Fruit fly (Drosophila melanogaster): ENCODE results near the gene CG1677.

Gene CG1677

DNA sequence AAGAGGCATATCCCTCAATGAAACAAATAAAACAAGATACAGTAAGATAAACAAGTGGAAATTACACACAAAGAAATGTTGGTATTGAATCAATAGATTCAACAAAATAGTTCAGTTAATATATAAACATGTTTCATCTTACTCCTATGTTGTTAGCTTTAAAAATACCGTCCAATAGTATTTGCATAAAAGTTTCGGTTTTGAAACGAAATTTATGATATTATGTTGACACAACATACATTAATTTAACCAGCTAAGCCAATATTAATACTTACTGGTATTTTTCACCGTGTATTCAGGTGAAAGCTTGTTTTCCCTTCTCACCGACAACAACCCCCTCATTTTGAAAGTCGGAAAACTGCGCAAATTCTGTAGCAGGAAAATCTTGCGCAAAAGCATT is 67.1 kb downstream of the CG1677 start (continued):
- TF ChIP-seq CG14667 (GFP tag; IDR thresholded peaks at IDR 0.05) (no peak), luna (GFP tag; optimal IDR thresholded peaks at IDR 0.05) (peak; percentile 26), CrebB (tag; optimal IDR thresholded peaks at IDR 0.05) (peak; percentile 31), sd (tag; optimal IDR thresholded peaks at IDR 0.05) (no peak), D (optimal IDR thresholded peaks at IDR 0.05) (no peak), D (GFP tag; optimal IDR thresholded peaks at IDR 0.05) (peak; percentile 58), hb (GFP tag; IDR thresholded peaks at IDR 0.05; ENCODE audit: partially characterized antibody) (no peak), CG14050 (GFP tag; IDR thresholded peaks at IDR 0.05) (no peak), Bteb2 (GFP tag; optimal IDR thresholded peaks at IDR 0.05) (peak; percentile 44), so (GFP tag; IDR thresholded peaks at IDR 0.05) (peak; percentile 69; the same call in 2 of the 3 replicates), dmrt11E (tag; optimal IDR thresholded peaks at IDR 0.05) (peak; percentile 31), eyg (GFP tag; optimal IDR thresholded peaks at IDR 0.05) (peak; percentile 42), lab (GFP tag; optimal IDR thresholded peaks at IDR 0.05) (peak; percentile 86), croc (GFP tag; conservative IDR thresholded peaks at IDR 0.05) (0 out of 3 replicates have a peak, but pooled peaks have one; percentile 27), pho (GFP tag; optimal IDR thresholded peaks at IDR 0.05) (peak; percentile 57), phol (tag; optimal IDR thresholded peaks at IDR 0.05) (peak; percentile 64), Spps (tag; optimal IDR thresholded peaks at IDR 0.05) (peak; percentile 35), repo (GFP tag; optimal IDR thresholded peaks at IDR 0.05) (peak; percentile 21), Fer3 (tag; optimal IDR thresholded peaks at IDR 0.05) (peak; percentile 77), her (GFP tag; optimal IDR thresholded peaks at IDR 0.05) (peak; percentile 29), CG14710 (tag; optimal IDR thresholded peaks at IDR 0.05) (peak; percentile 60), CoRest (tag; optimal IDR thresholded peaks at IDR 0.05) (peak; percentile 70), Ptx1 (GFP tag; IDR thresholded peaks at IDR 0.05) (peak; percentile 48), CG10543 (GFP tag; optimal IDR thresholded peaks at IDR 0.05) (peak; percentile 45), CG6254 (GFP tag; optimal IDR thresholded peaks at IDR 0.05) (peak; percentile 33), Doc3 (GFP tag; IDR thresholded peaks at IDR 0.05; ENCODE audit: partially characterized antibody) (no peak), Max (GFP tag; optimal IDR thresholded peaks at IDR 0.05) (peak; percentile 17), CG10274 (GFP tag; optimal IDR thresholded peaks at IDR 0.05) (no peak), CG9437 (GFP tag; optimal IDR thresholded peaks at IDR 0.05) (peak; percentile 6), CG11696 (GFP tag; IDR thresholded peaks at IDR 0.05) (no peak), Doc2 (GFP tag; IDR thresholded peaks at IDR 0.05) (no peak), mirr (GFP tag; optimal IDR thresholded peaks at IDR 0.05) (no peak), CG4617 (GFP tag; optimal IDR thresholded peaks at IDR 0.05; ENCODE audit: borderline replicate concordance) (peak; percentile 21), Dp (GFP tag; optimal IDR thresholded peaks at IDR 0.05) (no peak), Dip3 (GFP tag; optimal IDR thresholded peaks at IDR 0.05) (no peak), CG11723 (GFP tag; optimal IDR thresholded peaks at IDR 0.05) (peak; percentile 37), kni (GFP tag; optimal IDR thresholded peaks at IDR 0.05) (no peak), CG9876 (GFP tag; optimal IDR thresholded peaks at IDR 0.05) (no peak), MTF-1 (GFP tag; optimal IDR thresholded peaks at IDR 0.05; ENCODE audit: borderline replicate concordance) (peak; percentile 26), CG7786 (GFP tag; optimal IDR thresholded peaks at IDR 0.05) (no peak), gcm2 (GFP tag; optimal IDR thresholded peaks at IDR 0.05) (no peak), sqz (GFP tag; optimal IDR thresholded peaks at IDR 0.05) (peak; percentile 5), nmo (GFP tag; optimal IDR thresholded peaks at IDR 0.05) (peak; percentile 62), Sry-β (GFP tag; optimal IDR thresholded peaks at IDR 0.05) (peak; percentile 13), Dll (GFP tag; IDR thresholded peaks at IDR 0.05; ENCODE audit: partially characterized antibody) (no peak), gem (tag; optimal IDR thresholded peaks at IDR 0.05) (peak; percentile 84), emc (GFP tag; optimal IDR thresholded peaks at IDR 0.05) (no peak), cg (GFP tag; optimal IDR thresholded peaks at IDR 0.05) (no peak), ara (GFP tag; IDR thresholded peaks at IDR 0.05) (no peak), CG2889 (GFP tag; IDR thresholded peaks at IDR 0.05) (no peak), CG2875 (GFP tag; optimal IDR thresholded peaks at IDR 0.05) (peak; percentile 63)

All from whole organism, embryonic.